Worm (Caenorhabditis elegans): Measurements from ENCODE around the gene K02B7.3.

ce11 chrII:14733424-14733823, 38.3 kb upstream of the K02B7.3 start, which contains the start of gene glna-1:
- TF ChIP-seq ref-1 (GFP tag; conservative IDR thresholded peaks at IDR 0.05) (no peak), med-1 (GFP tag; optimal IDR thresholded peaks at IDR 0.05; ENCODE audit: insufficient read depth) (no peak), ztf-29 (GFP tag; IDR thresholded peaks at IDR 0.05) (no peak), ztf-23 (GFP tag; IDR thresholded peaks at IDR 0.05) (no peak), cog-1 (tag; optimal IDR thresholded peaks at IDR 0.05) (no peak), klf-2 (GFP tag; conservative IDR thresholded peaks at IDR 0.05) (no peak)
